Worm (Caenorhabditis elegans) whole organism, young adult: ENCODE measurements around the gene hil-6.

ENCODE experiments used
- akir-1 ChIP-seq: fragments of 200-800 bp; sonication (Bioruptor generic); optimal IDR thresholded peaks from 2 replicates; lab custom pipeline; 2018; ENCODE audit warnings: mild to moderate bottlenecking, missing genetic modification characterization, moderate library complexity, missing compliant biosample characterization
- ceh-58 ChIP-seq: fragments of 200-800 bp; sonication (Bioruptor generic); IDR thresholded peaks from 2 replicates; pipeline ENCODE4 v1.3.6; 2022; ENCODE audit warnings: missing genetic modification characterization, missing compliant biosample characterization
- lin-35 ChIP-seq, 3 experiments: fragments of 150-350 bp in 2 of 3; sonication (generic microtip) in 1 of 3; optimal IDR thresholded peaks; 2 replicates each; lab custom pipeline; 2014 to 2018; ENCODE audit warnings: missing biosample characterization in 3 of 3, missing genetic modification characterization in 3 of 3, missing genetic modification reagents in 3 of 3

- TF ChIP-seq lin-35 (GFP tag; optimal IDR thresholded peaks at IDR 0.05; lab: Kevin White, UChicago) (no peak), ceh-58 (GFP tag; lab: Robert Waterston, UW) (no peak), akir-1 (GFP tag; lab: Kevin White, UChicago) (no peak)
Measured at ce11 chrV:1991381-1991780, 40.0 kb downstream of the hil-6 start.
